Worm (Caenorhabditis elegans) whole organism, L3 larva: ENCODE measurements around the gene C44B11.1.

ENCODE experiments used
- ama-1 ChIP-seq: fragments of 150-350 bp; optimal IDR thresholded peaks from 2 replicates; lab custom pipeline; 2018
- ceh-16 ChIP-seq: sonication (generic microtip); optimal IDR thresholded peaks from 2 replicates; lab custom pipeline; 2017; ENCODE audit warnings: missing biosample characterization, missing genetic modification characterization
- ceh-82 ChIP-seq: fragments of 150-350 bp; optimal IDR thresholded peaks from 2 replicates; lab custom pipeline; 2014; ENCODE audit warnings: missing biosample characterization, missing genetic modification characterization
- mdl-1 ChIP-seq: fragments of 150-350 bp; optimal IDR thresholded peaks from 2 replicates; lab custom pipeline; 2014; ENCODE audit warnings: missing biosample characterization, missing genetic modification characterization
- nhr-11 ChIP-seq: fragments of 150-350 bp; optimal IDR thresholded peaks from 2 replicates; lab custom pipeline; 2014; ENCODE audit warnings: missing biosample characterization, missing genetic modification characterization
- nhr-237 ChIP-seq: fragments of 150-350 bp; optimal IDR thresholded peaks from 2 replicates; lab custom pipeline; 2014; ENCODE audit warnings: missing biosample characterization, missing genetic modification characterization
- snpc-4 ChIP-seq: fragments of 150-350 bp; optimal IDR thresholded peaks from 2 replicates; lab custom pipeline; 2014; ENCODE audit warnings: missing biosample characterization, missing genetic modification characterization

DNA sequence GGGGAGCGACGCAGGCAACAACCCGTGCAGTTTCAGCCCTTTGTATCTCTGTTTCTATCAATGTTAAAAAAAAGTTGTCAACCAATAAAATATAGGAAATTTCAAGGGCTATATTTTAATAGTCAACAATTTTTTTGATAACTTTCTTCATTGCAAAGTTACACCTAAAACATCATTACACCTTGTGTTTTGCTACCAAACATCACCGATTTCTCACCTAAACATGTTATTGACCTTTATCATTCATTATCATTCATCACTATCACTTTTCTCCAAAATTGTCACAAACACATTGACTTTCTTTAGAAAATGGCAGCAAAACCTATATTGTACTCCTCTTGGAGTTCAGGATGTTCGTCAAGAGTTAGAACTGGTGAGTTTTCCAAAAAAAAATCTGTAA, 26.0 kb upstream of the C44B11.1 start, which contains the start of gene Y53G8B.1:
- TF ChIP-seq mdl-1 (tag; lab: Kevin White, UChicago): no peak
- no peak for TF ChIP-seq nhr-11 (tag; lab: Kevin White, UChicago)
- TF ChIP-seq snpc-4 (tag; lab: Kevin White, UChicago): no peak
- no peak for TF ChIP-seq nhr-237 (tag; lab: Kevin White, UChicago)
- no peak for TF ChIP-seq ceh-16 (tag; lab: Kevin White, UChicago)
- no peak for TF ChIP-seq ceh-82 (tag; lab: Kevin White, UChicago)
- no peak for TF ChIP-seq ama-1
